Worm (Caenorhabditis elegans) whole organism, L2 larva: ENCODE results near the gene F46G10.2.

ENCODE experiments used
- C34F6.9 ChIP-seq: fragments of 150-350 bp; optimal IDR thresholded peaks from 2 replicates; lab custom pipeline; 2014; ENCODE audit warnings: missing biosample characterization, missing genetic modification characterization
- R02D3.7 ChIP-seq: fragments of 150-350 bp; optimal IDR thresholded peaks from 2 replicates; lab custom pipeline; 2014; ENCODE audit warnings: missing biosample characterization, missing genetic modification characterization
- ZK546.5 ChIP-seq: sonication (generic microtip); optimal IDR thresholded peaks from 2 replicates; lab custom pipeline; 2017; ENCODE audit warnings: missing biosample characterization, missing genetic modification characterization
- alr-1 ChIP-seq: fragments of 150-350 bp; optimal IDR thresholded peaks from 2 replicates; lab custom pipeline; 2014; ENCODE audit warnings: missing biosample characterization, missing genetic modification characterization
- ama-1 ChIP-seq: fragments of 150-350 bp; optimal IDR thresholded peaks from 2 replicates; lab custom pipeline; 2018; ENCODE audit warnings: inconsistent platforms
- ceh-16 ChIP-seq: fragments of 150-350 bp; optimal IDR thresholded peaks from 2 replicates; lab custom pipeline; 2014; ENCODE audit warnings: missing biosample characterization, missing genetic modification characterization
- ceh-82 ChIP-seq: fragments of 150-350 bp; optimal IDR thresholded peaks from 2 replicates; lab custom pipeline; 2014; ENCODE audit warnings: missing biosample characterization, missing genetic modification characterization
- crh-2 ChIP-seq: sonication (generic microtip); optimal IDR thresholded peaks from 2 replicates; lab custom pipeline; 2017; ENCODE audit warnings: missing biosample characterization, missing genetic modification characterization
- dmd-4 ChIP-seq: sonication (generic microtip); optimal IDR thresholded peaks from 2 replicates; lab custom pipeline; 2017; ENCODE audit warnings: missing biosample characterization, missing genetic modification characterization
- elt-1 ChIP-seq: fragments of 150-350 bp; optimal IDR thresholded peaks from 2 replicates; lab custom pipeline; 2014; ENCODE audit warnings: missing biosample characterization, missing genetic modification characterization
- elt-3 ChIP-seq: sonication (generic microtip); optimal IDR thresholded peaks from 2 replicates; lab custom pipeline; 2017; ENCODE audit warnings: missing biosample characterization, missing genetic modification characterization
- gmeb-1 ChIP-seq: fragments of 150-350 bp; optimal IDR thresholded peaks from 2 replicates; lab custom pipeline; 2014; ENCODE audit warnings: missing biosample characterization, missing genetic modification characterization
- lin-39 ChIP-seq: fragments of 150-350 bp; optimal IDR thresholded peaks from 2 replicates; lab custom pipeline; 2014; ENCODE audit warnings: missing biosample characterization, missing genetic modification reagents, missing genetic modification characterization
- lsy-2 ChIP-seq, 2 experiments: fragments of 150-350 bp in 1 of 2; sonication (generic microtip) in 1 of 2; optimal IDR thresholded peaks; 2 replicates each; lab custom pipeline; 2014 to 2017; ENCODE audit warnings: missing biosample characterization in 2 of 2, missing genetic modification characterization in 2 of 2
- mab-5 ChIP-seq: fragments of 150-350 bp; optimal IDR thresholded peaks from 2 replicates; lab custom pipeline; 2014; ENCODE audit warnings: missing biosample characterization, missing genetic modification characterization
- mbf-1 ChIP-seq: sonication (generic microtip); optimal IDR thresholded peaks from 2 replicates; lab custom pipeline; 2017; ENCODE audit warnings: missing biosample characterization, missing genetic modification characterization
- mdl-1 ChIP-seq, 2 experiments: fragments of 150-350 bp in 1 of 2; sonication (generic microtip) in 1 of 2; optimal IDR thresholded peaks; 2 replicates each; lab custom pipeline; 2017; ENCODE audit warnings: missing biosample characterization in 2 of 2, missing genetic modification characterization in 2 of 2
- nhr-11 ChIP-seq: fragments of 150-350 bp; optimal IDR thresholded peaks from 2 replicates; lab custom pipeline; 2014; ENCODE audit warnings: missing biosample characterization, missing genetic modification characterization
- nhr-21 ChIP-seq: fragments of 150-350 bp; optimal IDR thresholded peaks from 2 replicates; lab custom pipeline; 2014; ENCODE audit warnings: missing biosample characterization, missing genetic modification characterization
- nhr-23 ChIP-seq: fragments of 150-350 bp; optimal IDR thresholded peaks from 2 replicates; lab custom pipeline; 2014; ENCODE audit warnings: missing biosample characterization, missing genetic modification reagents, missing genetic modification characterization
- nhr-237 ChIP-seq: fragments of 150-350 bp; optimal IDR thresholded peaks from 2 replicates; lab custom pipeline; 2014; ENCODE audit warnings: missing biosample characterization, missing genetic modification characterization
- nhr-25 ChIP-seq: fragments of 150-350 bp; sonication (generic microtip); optimal IDR thresholded peaks from 3 replicates; lab custom pipeline; 2014; ENCODE audit warnings: missing biosample characterization, missing genetic modification characterization
- peb-1 ChIP-seq: fragments of 150-350 bp; optimal IDR thresholded peaks from 2 replicates; lab custom pipeline; 2014; ENCODE audit warnings: missing biosample characterization, missing genetic modification characterization
- skn-1 ChIP-seq: sonication (generic microtip); optimal IDR thresholded peaks from 2 replicates; lab custom pipeline; 2017; ENCODE audit warnings: missing biosample characterization, missing genetic modification characterization
- sma-3 ChIP-seq: sonication (generic microtip); optimal IDR thresholded peaks from 2 replicates; lab custom pipeline; 2016; ENCODE audit warnings: missing genetic modification reagents, missing genetic modification characterization, missing compliant biosample characterization
- sma-9 ChIP-seq, 2 experiments: fragments of 150-350 bp in 1 of 2; sonication (generic microtip) in 1 of 2; optimal IDR thresholded peaks; 2 replicates each; lab custom pipeline; 2014 to 2016; ENCODE audit warnings: missing genetic modification characterization in 2 of 2, mild to moderate bottlenecking in 1 of 2, missing biosample characterization in 1 of 2, missing compliant biosample characterization in 1 of 2, missing genetic modification reagents in 1 of 2, moderate library complexity in 1 of 2
- snpc-4 ChIP-seq: fragments of 150-350 bp; optimal IDR thresholded peaks from 2 replicates; lab custom pipeline; 2014; ENCODE audit warnings: missing biosample characterization, missing genetic modification characterization
- unc-39 ChIP-seq: fragments of 150-350 bp; optimal IDR thresholded peaks from 2 replicates; lab custom pipeline; 2014; ENCODE audit warnings: missing biosample characterization, missing genetic modification characterization
- unc-55 ChIP-seq: fragments of 150-350 bp; sonication (generic microtip); optimal IDR thresholded peaks from 3 replicates; lab custom pipeline; 2014; ENCODE audit warnings: missing biosample characterization, missing genetic modification reagents, missing genetic modification characterization
- zag-1 ChIP-seq: fragments of 150-350 bp; optimal IDR thresholded peaks from 2 replicates; lab custom pipeline; 2014; ENCODE audit warnings: missing biosample characterization, missing genetic modification characterization
- ztf-1 ChIP-seq: fragments of 200-800 bp; sonication (Bioruptor generic); conservative IDR thresholded peaks from 2 replicates; pipeline ENCODE4 v1.3.6; 2022; ENCODE audit warnings: missing genetic modification characterization, missing compliant biosample characterization
- ztf-11 ChIP-seq: sonication (generic microtip); optimal IDR thresholded peaks from 2 replicates; lab custom pipeline; 2017; ENCODE audit warnings: missing biosample characterization, missing genetic modification characterization

The F46G10.2 gene

DNA sequence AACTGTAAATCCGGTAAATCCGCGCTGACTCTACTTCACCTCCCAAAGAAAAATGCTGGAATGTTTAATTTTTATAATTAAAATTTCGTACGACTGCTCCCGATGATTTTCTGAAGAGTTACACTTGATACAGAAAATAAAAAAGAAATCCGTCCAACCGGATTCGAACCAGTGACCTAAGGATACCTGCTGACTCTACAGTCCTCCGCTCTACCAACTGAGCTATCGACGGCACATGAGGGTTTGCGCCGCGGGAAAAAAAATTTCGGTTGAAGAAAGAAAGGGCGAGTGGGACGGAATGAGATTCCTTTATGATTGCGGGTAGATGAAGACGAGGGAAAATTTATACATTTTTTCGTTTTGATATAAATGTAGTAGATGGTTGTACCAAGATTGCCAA is 38.1 kb upstream of the F46G10.2 start:
- TF ChIP-seq gmeb-1 (tag; lab: Kevin White, UChicago) = no peak
- no peak for TF ChIP-seq ceh-16 (tag; lab: Kevin White, UChicago)
- no peak for TF ChIP-seq nhr-237 (tag; lab: Kevin White, UChicago)
- no peak for TF ChIP-seq sma-9 (GFP tag; optimal IDR thresholded peaks at IDR 0.05; lab: Kevin White, UChicago)
- TF ChIP-seq sma-9 (tag; optimal IDR thresholded peaks at IDR 0.05; lab: Kevin White, UChicago) = no peak

- TF ChIP-seq unc-55 (GFP tag; lab: Kevin White, UChicago) (no peak), ztf-11 (tag; lab: Kevin White, UChicago) (no peak), ceh-16 (tag; lab: Kevin White, UChicago) (no peak), lin-39 (no peak), peb-1 (tag; lab: Kevin White, UChicago) (no peak), zag-1 (tag; lab: Kevin White, UChicago) (no peak), snpc-4 (tag; lab: Kevin White, UChicago) (no peak), nhr-237 (tag; lab: Kevin White, UChicago) (no peak), C34F6.9 (tag; lab: Kevin White, UChicago) (no peak)
Measured at ce11 chrX:13286533-13286932, 36.2 kb upstream of the F46G10.2 start, which contains the start of gene R04D3.2. R04D3.2 (minus strand) TSS chrX:13286633.

ce11 chrX:13288715-13289114 is 34.0 kb upstream of the F46G10.2 start, which contains the start of gene R04D3.4:
R04D3.4 (minus strand) TSS chrX:13288815.
- TF ChIP-seq mab-5 (tag; lab: Kevin White, UChicago) (no peak), ama-1 (lab: Kevin White, UChicago) (no peak), sma-9 (GFP tag; optimal IDR thresholded peaks at IDR 0.05; lab: Kevin White, UChicago) (no peak), sma-9 (tag; optimal IDR thresholded peaks at IDR 0.05; lab: Kevin White, UChicago) (no peak), R02D3.7 (tag; lab: Kevin White, UChicago) (no peak), gmeb-1 (tag; lab: Kevin White, UChicago) (no peak), nhr-25 (tag; lab: Kevin White, UChicago) (no peak), nhr-11 (tag; lab: Kevin White, UChicago) (no peak), ztf-11 (tag; lab: Kevin White, UChicago) (no peak), dmd-4 (tag; lab: Kevin White, UChicago) (no peak)
- TF ChIP-seq, all 48 proteins: peak for 0

- no peak for TF ChIP-seq elt-3 (tag; lab: Kevin White, UChicago)
- TF ChIP-seq nhr-25 (tag; lab: Kevin White, UChicago) = no peak
- TF ChIP-seq dmd-4 (tag; lab: Kevin White, UChicago) = no peak
- TF ChIP-seq unc-55 (GFP tag; lab: Kevin White, UChicago) = no peak
- TF ChIP-seq mbf-1 (tag; lab: Kevin White, UChicago) = no peak
- TF ChIP-seq lsy-2 (tag; optimal IDR thresholded peaks at IDR 0.05; lab: Kevin White, UChicago) = no peak
- TF ChIP-seq skn-1 (tag; lab: Kevin White, UChicago) = no peak
- TF ChIP-seq crh-2 (tag; lab: Kevin White, UChicago) = no peak
- TF ChIP-seq sma-9 (GFP tag; optimal IDR thresholded peaks at IDR 0.05; lab: Kevin White, UChicago) = no peak
- TF ChIP-seq sma-9 (tag; optimal IDR thresholded peaks at IDR 0.05; lab: Kevin White, UChicago) = no peak
- TF ChIP-seq sma-3 = no peak
- TF ChIP-seq nhr-21 = no peak
- no peak for TF ChIP-seq ceh-82 (tag; lab: Kevin White, UChicago)
- no peak for TF ChIP-seq ceh-16 (tag; lab: Kevin White, UChicago)
- TF ChIP-seq, all 48 proteins: peak for 0
Measured at ce11 chrX:13290531-13290930, 32.2 kb upstream of the F46G10.2 start, which contains the start of gene R04D3.3. R04D3.3 (minus strand) TSS chrX:13290631.

DNA sequence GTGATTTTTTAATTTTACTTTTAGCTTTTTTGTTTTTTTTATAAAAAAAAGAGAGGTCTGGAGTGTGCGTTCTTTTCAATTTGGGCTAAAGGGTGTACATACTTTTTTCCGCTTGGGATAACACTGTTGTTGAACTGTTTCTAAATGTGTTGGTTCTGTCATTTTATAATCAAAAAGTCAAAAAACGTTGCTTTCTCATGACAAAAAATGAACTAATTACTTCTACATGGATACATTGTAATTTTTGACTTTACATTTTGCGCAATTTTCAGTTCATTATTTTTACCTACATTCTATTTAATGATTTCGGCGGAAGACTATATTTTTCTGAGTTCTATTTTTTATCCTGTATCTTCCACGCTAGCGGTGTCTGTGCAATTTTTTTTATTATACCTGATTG is 31.3 kb upstream of the F46G10.2 start, which contains the start of gene srd-38:
Gene srd-38 (plus strand): TSS at position 301 of the 400 bp plus-strand sequence.
- TF ChIP-seq elt-1 = no peak
- no peak for TF ChIP-seq mdl-1 (tag; optimal IDR thresholded peaks at IDR 0.05; lab: Kevin White, UChicago)
- TF ChIP-seq dmd-4 (tag; lab: Kevin White, UChicago) = no peak
- no peak for TF ChIP-seq unc-39 (tag; lab: Kevin White, UChicago)
- TF ChIP-seq unc-55 (GFP tag; lab: Kevin White, UChicago) = no peak
- TF ChIP-seq nhr-237 (tag; lab: Kevin White, UChicago) = no peak
- no peak for TF ChIP-seq alr-1
- TF ChIP-seq nhr-23 (tag; lab: Kevin White, UChicago) = no peak
- no peak for TF ChIP-seq ceh-16 (tag; lab: Kevin White, UChicago)
- TF ChIP-seq ztf-1 (GFP tag; lab: Robert Waterston, UW) = no peak
- no peak for TF ChIP-seq ceh-82 (tag; lab: Kevin White, UChicago)
- no peak for TF ChIP-seq ZK546.5 (tag; lab: Kevin White, UChicago)
